Fruit fly (Drosophila melanogaster) whole organism, embryonic: ENCODE results near the gene kibra.

Experiments
- Bgb ChIP-seq: fragments of 200-800 bp; sonication (Bioruptor generic); IDR thresholded peaks from 2 replicates; pipeline ENCODE4 v1.3.6; 2022; ENCODE audit warnings: missing biosample characterization, missing genetic modification characterization; ENCODE audit not compliant: partially characterized antibody
- Blimp-1 ChIP-seq: fragments of 200-800 bp; sonication (Bioruptor generic); optimal IDR thresholded peaks from 3 replicates; lab custom pipeline; 2018; ENCODE audit warnings: missing biosample characterization, missing genetic modification characterization, mild to moderate bottlenecking, moderate library complexity, missing genetic modification reagents
- CG10431 ChIP-seq: fragments of 200-800 bp; sonication (Bioruptor generic); optimal IDR thresholded peaks from 3 replicates; lab custom pipeline; 2018; ENCODE audit warnings: missing biosample characterization, mild to moderate bottlenecking, missing genetic modification characterization
- CG10565 ChIP-seq: fragments of 200-800 bp; sonication (Bioruptor generic); optimal IDR thresholded peaks from 3 replicates; lab custom pipeline; 2016; ENCODE audit warnings: missing biosample characterization, mild to moderate bottlenecking, missing genetic modification characterization
- CG11504 ChIP-seq: fragments of 200-800 bp; sonication (Bioruptor generic); optimal IDR thresholded peaks from 3 replicates; lab custom pipeline; 2019; ENCODE audit warnings: missing biosample characterization, mild to moderate bottlenecking, missing genetic modification characterization, moderate library complexity
- CG11695 ChIP-seq: fragments of 200-800 bp; sonication (Bioruptor generic); IDR thresholded peaks from 3 replicates; pipeline ENCODE4 v1.3.6; 2022; ENCODE audit warnings: missing biosample characterization, missing genetic modification characterization
- CG12219 ChIP-seq: fragments of 200-800 bp; sonication (Bioruptor generic); optimal IDR thresholded peaks from 3 replicates; lab custom pipeline; 2018; ENCODE audit warnings: missing biosample characterization, mild to moderate bottlenecking, missing genetic modification characterization
- CG1603 ChIP-seq: fragments of 200-800 bp; sonication (Bioruptor generic); optimal IDR thresholded peaks from 2 replicates; lab custom pipeline; 2019; ENCODE audit warnings: missing biosample characterization, mild to moderate bottlenecking, missing genetic modification characterization, moderate library complexity
- CG16813 ChIP-seq: fragments of 200-800 bp; sonication (Bioruptor generic); IDR thresholded peaks from 3 replicates; pipeline ENCODE4 v1.3.6; 2022; ENCODE audit warnings: missing biosample characterization, missing genetic modification characterization; ENCODE audit not compliant: partially characterized antibody
- CG18262 ChIP-seq: fragments of 200-800 bp; optimal IDR thresholded peaks from 3 replicates; lab custom pipeline; 2019; ENCODE audit warnings: missing biosample characterization, mild to moderate bottlenecking, missing genetic modification characterization, moderate library complexity
- CG18599 ChIP-seq: fragments of 200-800 bp; sonication (Bioruptor generic); optimal IDR thresholded peaks from 3 replicates; lab custom pipeline; 2017; ENCODE audit warnings: missing biosample characterization, missing genetic modification characterization, mild to moderate bottlenecking, moderate library complexity, missing genetic modification reagents
- CG2202 ChIP-seq: fragments of 200-800 bp; sonication (Bioruptor generic); optimal IDR thresholded peaks from 2 replicates; lab custom pipeline; 2018; ENCODE audit warnings: missing biosample characterization, mild to moderate bottlenecking, missing genetic modification characterization
- CG2712 ChIP-seq: fragments of 200-800 bp; optimal IDR thresholded peaks from 3 replicates; lab custom pipeline; 2019; ENCODE audit warnings: missing biosample characterization, mild to moderate bottlenecking, missing genetic modification characterization, moderate library complexity
- CG2875 ChIP-seq: fragments of 200-800 bp; sonication (Bioruptor generic); optimal IDR thresholded peaks from 2 replicates; lab custom pipeline; 2017; ENCODE audit warnings: missing biosample characterization, mild to moderate bottlenecking, missing genetic modification characterization, missing genetic modification reagents
- CG31388 ChIP-seq: fragments of 200-800 bp; sonication (Bioruptor generic); optimal IDR thresholded peaks from 2 replicates; lab custom pipeline; 2016; ENCODE audit warnings: missing biosample characterization, missing genetic modification characterization
- CG6813 ChIP-seq: fragments of 200-800 bp; sonication (Bioruptor generic); optimal IDR thresholded peaks from 2 replicates; lab custom pipeline; 2017; ENCODE audit warnings: missing biosample characterization, missing genetic modification characterization, mild to moderate bottlenecking, moderate library complexity, missing genetic modification reagents
- CG7372 ChIP-seq: fragments of 200-800 bp; sonication (Bioruptor generic); IDR thresholded peaks from 2 replicates; pipeline ENCODE4 v1.3.6; 2022; ENCODE audit warnings: missing biosample characterization, missing genetic modification characterization
- CG8924 ChIP-seq: fragments of 200-800 bp; optimal IDR thresholded peaks from 3 replicates; lab custom pipeline; 2019; ENCODE audit warnings: missing biosample characterization, mild to moderate bottlenecking, missing genetic modification characterization, moderate library complexity
- CG9727 ChIP-seq: fragments of 200-800 bp; sonication (Bioruptor generic); optimal IDR thresholded peaks from 3 replicates; lab custom pipeline; 2017; ENCODE audit warnings: missing biosample characterization, mild to moderate bottlenecking, missing genetic modification characterization
- CG9817 ChIP-seq: fragments of 200-800 bp; sonication (Bioruptor generic); optimal IDR thresholded peaks from 2 replicates; lab custom pipeline; 2018; ENCODE audit warnings: missing biosample characterization, mild to moderate bottlenecking, missing genetic modification characterization, moderate library complexity
- Fer1 ChIP-seq: fragments of 200-800 bp; sonication (Bioruptor generic); optimal IDR thresholded peaks from 2 replicates; lab custom pipeline; 2017; ENCODE audit warnings: missing biosample characterization, mild to moderate bottlenecking, missing genetic modification characterization
- Hr51 ChIP-seq, 2 experiments: fragments of 200-800 bp; sonication (Bioruptor generic); optimal IDR thresholded peaks; 2 replicates in 1 of 2; 3 replicates in 1 of 2; lab custom pipeline; 2016 to 2018; ENCODE audit warnings: missing biosample characterization in 2 of 2, missing genetic modification characterization in 2 of 2, mild to moderate bottlenecking in 1 of 2, moderate library complexity in 1 of 2
- Kr ChIP-seq: fragments of 200-800 bp; sonication (Bioruptor generic); optimal IDR thresholded peaks from 2 replicates; lab custom pipeline; 2017; ENCODE audit warnings: missing biosample characterization, mild to moderate bottlenecking, missing genetic modification characterization
- Med ChIP-seq: fragments of 200-800 bp; sonication (Bioruptor generic); peaks from one replicate; lab custom pipeline; 2016; ENCODE audit warnings: missing biosample characterization, missing genetic modification characterization, mild to moderate bottlenecking, inconsistent platforms, moderate library complexity
- Meics ChIP-seq: fragments of 200-800 bp; sonication (Bioruptor generic); optimal IDR thresholded peaks from 2 replicates; lab custom pipeline; 2017; ENCODE audit warnings: missing biosample characterization, mild to moderate bottlenecking, missing genetic modification characterization
- Mes4 ChIP-seq: fragments of 200-800 bp; sonication (Bioruptor generic); optimal IDR thresholded peaks from 2 replicates; lab custom pipeline; 2016; ENCODE audit warnings: missing biosample characterization, missing genetic modification characterization
- Xbp1 ChIP-seq: fragments of 200-800 bp; sonication (Bioruptor generic); optimal IDR thresholded peaks from 3 replicates; lab custom pipeline; 2016; ENCODE audit warnings: missing biosample characterization, mild to moderate bottlenecking, missing genetic modification characterization
- ac ChIP-seq: fragments of 200-800 bp; sonication (Bioruptor generic); optimal IDR thresholded peaks from 3 replicates; lab custom pipeline; 2017; ENCODE audit warnings: missing biosample characterization, mild to moderate bottlenecking, missing genetic modification characterization
- al ChIP-seq: fragments of 200-800 bp; sonication (Bioruptor generic); IDR thresholded peaks from 2 replicates; pipeline ENCODE4 v1.3.6; 2022; ENCODE audit warnings: missing biosample characterization, missing genetic modification characterization
- az2 ChIP-seq: fragments of 200-800 bp; sonication (Bioruptor generic); optimal IDR thresholded peaks from 3 replicates; lab custom pipeline; 2016; ENCODE audit warnings: missing biosample characterization, missing genetic modification characterization
- bsh ChIP-seq, 2 experiments: fragments of 200-800 bp; sonication (Bioruptor generic); optimal IDR thresholded peaks; 2 replicates each; lab custom pipeline; 2017 to 2018; ENCODE audit warnings: mild to moderate bottlenecking in 2 of 2, missing biosample characterization in 2 of 2, missing genetic modification characterization in 2 of 2, moderate library complexity in 1 of 2
- da ChIP-seq: fragments of 200-800 bp; sonication (Bioruptor generic); optimal IDR thresholded peaks from 2 replicates; lab custom pipeline; 2016; ENCODE audit warnings: missing biosample characterization, missing genetic modification characterization
- dpn ChIP-seq, 2 experiments: fragments of 200-800 bp; sonication (Bioruptor generic); optimal IDR thresholded peaks; 3 replicates each; lab custom pipeline; 2016; ENCODE audit warnings: missing biosample characterization in 2 of 2, missing genetic modification characterization in 2 of 2
- her ChIP-seq: fragments of 200-800 bp; sonication (Bioruptor generic); optimal IDR thresholded peaks from 2 replicates; lab custom pipeline; 2016; ENCODE audit warnings: missing biosample characterization, missing genetic modification characterization
- insv ChIP-seq, 2 experiments: fragments of 200-800 bp; sonication (Bioruptor generic); optimal IDR thresholded peaks; 3 replicates each; lab custom pipeline; 2016 to 2018; ENCODE audit warnings: missing biosample characterization in 2 of 2, missing genetic modification characterization in 2 of 2
- jing ChIP-seq: fragments of 200-800 bp; sonication (Bioruptor generic); optimal IDR thresholded peaks from 2 replicates; lab custom pipeline; 2018; ENCODE audit warnings: missing biosample characterization, mild to moderate bottlenecking, missing genetic modification characterization
- nmo ChIP-seq: fragments of 200-800 bp; sonication (Bioruptor generic); optimal IDR thresholded peaks from 2 replicates; lab custom pipeline; 2018; ENCODE audit warnings: missing biosample characterization, mild to moderate bottlenecking, missing genetic modification characterization, moderate library complexity
- nom ChIP-seq: fragments of 200-800 bp; sonication (Bioruptor generic); optimal IDR thresholded peaks from 2 replicates; lab custom pipeline; 2017; ENCODE audit warnings: missing biosample characterization, missing genetic modification characterization, mild to moderate bottlenecking, moderate library complexity, missing genetic modification reagents
- odd ChIP-seq: fragments of 200-800 bp; sonication (Bioruptor generic); optimal IDR thresholded peaks from 2 replicates; lab custom pipeline; 2017; ENCODE audit warnings: missing biosample characterization, mild to moderate bottlenecking, missing genetic modification characterization
- phol ChIP-seq: fragments of 200-800 bp; sonication (Bioruptor generic); optimal IDR thresholded peaks from 3 replicates; lab custom pipeline; 2018; ENCODE audit warnings: missing biosample characterization, mild to moderate bottlenecking, missing genetic modification characterization, moderate library complexity
- sob ChIP-seq: fragments of 200-800 bp; sonication (Bioruptor generic); IDR thresholded peaks from 2 replicates; pipeline ENCODE4 v1.3.6; 2022; ENCODE audit warnings: missing biosample characterization, missing genetic modification characterization
- stc ChIP-seq: fragments of 200-800 bp; sonication (Bioruptor generic); IDR thresholded peaks from 2 replicates; pipeline ENCODE4 v1.3.6; 2022; ENCODE audit warnings: missing biosample characterization, missing genetic modification characterization
- tap ChIP-seq: fragments of 200-800 bp; optimal IDR thresholded peaks from 3 replicates; lab custom pipeline; 2019; ENCODE audit warnings: missing biosample characterization, mild to moderate bottlenecking, missing genetic modification characterization, moderate library complexity
- toy ChIP-seq: fragments of 200-800 bp; sonication (Bioruptor generic); IDR thresholded peaks from 2 replicates; pipeline ENCODE4 v1.3.6; 2022; ENCODE audit warnings: missing biosample characterization, missing genetic modification characterization
- twi ChIP-seq: fragments of 200-800 bp; optimal IDR thresholded peaks from 2 replicates; lab custom pipeline; 2019; ENCODE audit warnings: missing biosample characterization, mild to moderate bottlenecking, missing genetic modification characterization, moderate library complexity
- unpg ChIP-seq: fragments of 200-800 bp; sonication (Bioruptor generic); optimal IDR thresholded peaks from 3 replicates; lab custom pipeline; 2018; ENCODE audit warnings: missing biosample characterization, mild to moderate bottlenecking, missing genetic modification characterization, moderate library complexity
- wor ChIP-seq: fragments of 200-800 bp; sonication (Bioruptor generic); IDR thresholded peaks from 2 replicates; pipeline ENCODE4 v1.3.6; 2022; ENCODE audit warnings: missing biosample characterization, missing genetic modification characterization
- z ChIP-seq: fragments of 200-800 bp; sonication (Bioruptor generic); IDR thresholded peaks from 3 replicates; pipeline ENCODE4 v1.3.6; 2022; ENCODE audit warnings: missing biosample characterization, missing genetic modification characterization

kibra gene

dm6 chr3R:14674762-14675161 lies 49.3 kb downstream of the kibra start (continued):
- peak; percentile 59 for TF ChIP-seq az2 (GFP tag; lab: Kevin White, UChicago)
- peak; percentile 91 for TF ChIP-seq CG9727 (GFP tag; lab: Kevin White, UChicago)
- TF ChIP-seq CG6813 (GFP tag; lab: Kevin White, UChicago): peak; percentile 74
- TF ChIP-seq odd (GFP tag; lab: Kevin White, UChicago): peak; percentile 14

dm6 chr3R:14672915-14673314 lies 51.1 kb downstream of the kibra start:
- TF ChIP-seq CG2712 (tag; lab: Kevin White, UChicago) (peak; percentile 32), CG10431 (GFP tag; lab: Kevin White, UChicago) (no peak), jing (no peak), CG8924 (tag; lab: Kevin White, UChicago) (no peak), CG12219 (GFP tag; lab: Kevin White, UChicago) (no peak), z (GFP tag; lab: Robert Waterston, UW) (no peak), Fer1 (no peak), Bgb (GFP tag; lab: Robert Waterston, UW) (no peak), Kr (no peak), al (GFP tag; lab: Robert Waterston, UW) (no peak), Meics (GFP tag; lab: Kevin White, UChicago) (no peak), CG11504 (tag; lab: Kevin White, UChicago) (peak; percentile 15), sob (no peak), bsh (GFP tag; optimal IDR thresholded peaks at IDR 0.05; lab: Kevin White, UChicago) (peak; percentile 2 to 22), Xbp1 (no peak), insv (GFP tag; optimal IDR thresholded peaks at IDR 0.05; lab: Kevin White, UChicago) (no peak), CG11695 (GFP tag; lab: Robert Waterston, UW) (0 out of 3 replicates have a peak, but pooled peaks have one; percentile 9), Hr51 (GFP tag; optimal IDR thresholded peaks at IDR 0.05; lab: Kevin White, UChicago) (no peak), stc (peak; percentile 28; the same call in 1 of the 2 replicates), wor (GFP tag; lab: Robert Waterston, UW) (no peak), phol (tag; lab: Kevin White, UChicago) (peak; percentile 6), Blimp-1 (GFP tag; lab: Kevin White, UChicago) (peak; percentile 6), CG1603 (tag; lab: Kevin White, UChicago) (peak; percentile 12), CG2202 (tag; lab: Kevin White, UChicago) (no peak), CG18599 (GFP tag; lab: Kevin White, UChicago) (no peak), CG7372 (no peak), CG31388 (GFP tag; lab: Kevin White, UChicago) (no peak), Med (peak; percentile 78), nmo (GFP tag; lab: Kevin White, UChicago) (peak; percentile 7), tap (tag; lab: Kevin White, UChicago) (no peak), CG18262 (tag; lab: Kevin White, UChicago) (peak; percentile 5), nom (peak; percentile 1), CG16813 (GFP tag; lab: Robert Waterston, UW) (no peak), CG2875 (no peak), her (GFP tag; lab: Kevin White, UChicago) (no peak), twi (tag; lab: Kevin White, UChicago) (no peak), toy (no peak), Mes4 (GFP tag; lab: Kevin White, UChicago) (no peak), dpn (GFP tag; optimal IDR thresholded peaks at IDR 0.05; lab: Kevin White, UChicago) (no peak), CG9817 (tag; lab: Kevin White, UChicago) (no peak), unpg (GFP tag; lab: Kevin White, UChicago) (peak; percentile 17), CG10565 (GFP tag; lab: Kevin White, UChicago) (no peak), ac (GFP tag; lab: Kevin White, UChicago) (no peak), da (GFP tag; lab: Kevin White, UChicago) (no peak)
